Worm (Caenorhabditis elegans) whole organism, L4 larva: ENCODE measurements around the gene Y43F8B.1.

Source experiments
- lir-3 ChIP-seq: sonication (generic microtip); optimal IDR thresholded peaks from 2 replicates; lab custom pipeline; 2016; ENCODE audit warnings: mild to moderate bottlenecking, missing genetic modification characterization, missing compliant biosample characterization
- set-16 ChIP-seq: fragments of 200-800 bp; sonication (Bioruptor generic); IDR thresholded peaks from 2 replicates; pipeline ENCODE4 v1.3.6; 2022; ENCODE audit warnings: missing genetic modification reagents, missing genetic modification characterization, missing compliant biosample characterization

Y43F8B.1 gene

ce11 chrV:19485261-19485660, 60.7 kb downstream of the Y43F8B.1 start, which contains the start of gene Y43F8B.28:
Gene Y43F8B.28, plus strand, starts transcription at chrV:19485319.
- peak; percentile 95 for TF ChIP-seq set-16 (GFP tag; lab: Robert Waterston, UW)
- no peak for TF ChIP-seq lir-3 (tag; lab: Kevin White, UChicago)
